Worm (Caenorhabditis elegans) whole organism, L1 larva: ENCODE results near the gene moe-3.

Experiments
- aly-2 ChIP-seq: fragments of 150-350 bp; optimal IDR thresholded peaks from 2 replicates; lab custom pipeline; 2014; ENCODE audit warnings: missing biosample characterization, missing genetic modification characterization
- ceh-82 ChIP-seq, 3 experiments: fragments of 150-350 bp in 1 of 3; sonication (generic microtip) in 2 of 3; optimal IDR thresholded peaks; 2 replicates each; lab custom pipeline; 2014 to 2017; ENCODE audit warnings: missing biosample characterization in 3 of 3, missing genetic modification characterization in 3 of 3
- efl-1 ChIP-seq, 4 experiments: fragments of 150-350 bp; optimal IDR thresholded peaks in 3 of 4; peaks in 1 of 4; 1 replicate in 1 of 4; 2 replicates in 3 of 4; lab custom pipeline; 2014; ENCODE audit warnings: missing biosample characterization in 2 of 4, missing genetic modification characterization in 2 of 4, missing genetic modification reagents in 2 of 4
- ets-5 ChIP-seq: fragments of 200-800 bp; sonication (Bioruptor generic); IDR thresholded peaks from 2 replicates; pipeline ENCODE4 v1.3.6; 2022; ENCODE audit warnings: missing genetic modification characterization, missing compliant biosample characterization
- lir-3 ChIP-seq: sonication (generic microtip); optimal IDR thresholded peaks from 2 replicates; lab custom pipeline; 2016; ENCODE audit warnings: mild to moderate bottlenecking, missing genetic modification characterization, moderate library complexity, missing compliant biosample characterization; ENCODE audit not compliant: poor library complexity
- mep-1 ChIP-seq: fragments of 150-350 bp; optimal IDR thresholded peaks from 2 replicates; lab custom pipeline; 2014; ENCODE audit warnings: missing biosample characterization, missing genetic modification characterization
- nhr-28 ChIP-seq: fragments of 150-350 bp; optimal IDR thresholded peaks from 2 replicates; lab custom pipeline; 2014; ENCODE audit warnings: missing biosample characterization, missing genetic modification characterization
- nhr-77 ChIP-seq: fragments of 150-350 bp; optimal IDR thresholded peaks from 2 replicates; lab custom pipeline; 2014; ENCODE audit warnings: missing biosample characterization, missing genetic modification characterization
- snpc-4 ChIP-seq: fragments of 150-350 bp; optimal IDR thresholded peaks from 2 replicates; lab custom pipeline; 2014; ENCODE audit warnings: missing biosample characterization, missing genetic modification characterization
- sox-4 ChIP-seq: sonication (generic microtip); optimal IDR thresholded peaks from 2 replicates; lab custom pipeline; 2016; ENCODE audit warnings: missing genetic modification characterization, missing compliant biosample characterization
- unc-62 ChIP-seq: fragments of 150-350 bp; optimal IDR thresholded peaks from 2 replicates; lab custom pipeline; 2014; ENCODE audit warnings: missing biosample characterization, missing genetic modification reagents, missing genetic modification characterization

- TF ChIP-seq nhr-77 (no peak), mep-1 (tag; lab: Kevin White, UChicago) (no peak), efl-1 (optimal IDR thresholded peaks at IDR 0.05; lab: Kevin White, UChicago) (no peak), efl-1 (GFP tag; optimal IDR thresholded peaks at IDR 0.05 in 1 of 2; lab: Kevin White, UChicago) (no peak), nhr-28 (tag; lab: Kevin White, UChicago) (no peak), snpc-4 (tag; lab: Kevin White, UChicago) (no peak), aly-2 (tag; lab: Kevin White, UChicago) (no peak), ets-5 (GFP tag; lab: Robert Waterston, UW) (no peak), unc-62 (no peak), ceh-82 (tag; optimal IDR thresholded peaks at IDR 0.05; lab: Kevin White, UChicago) (no peak), lir-3 (tag; lab: Kevin White, UChicago) (no peak), sox-4 (tag; lab: Kevin White, UChicago) (no peak)
Observed at ce11 chrII:13184129-13184528, 18.6 kb upstream of the moe-3 start, which contains the start of gene W09H1.3.
